Worm (Caenorhabditis elegans) whole organism, L3 larva: ENCODE data around the gene arrd-11.

Experiments used
- R02D3.7 ChIP-seq: fragments of 150-350 bp; optimal IDR thresholded peaks from 2 replicates; lab custom pipeline; 2014; ENCODE audit warnings: missing biosample characterization, missing genetic modification characterization
- ceh-28 ChIP-seq: fragments of 150-350 bp; optimal IDR thresholded peaks from 2 replicates; lab custom pipeline; 2014; ENCODE audit warnings: missing biosample characterization, missing genetic modification reagents, missing genetic modification characterization
- ceh-82 ChIP-seq: fragments of 150-350 bp; optimal IDR thresholded peaks from 2 replicates; lab custom pipeline; 2014; ENCODE audit warnings: missing biosample characterization, missing genetic modification characterization
- daf-12 ChIP-seq: fragments of 150-350 bp; optimal IDR thresholded peaks from 2 replicates; lab custom pipeline; 2014; ENCODE audit warnings: missing biosample characterization, missing genetic modification reagents, missing genetic modification characterization
- elt-2 ChIP-seq: sonication (generic microtip); optimal IDR thresholded peaks from 2 replicates; lab custom pipeline; 2016; ENCODE audit warnings: missing genetic modification reagents, mild to moderate bottlenecking, missing genetic modification characterization, missing compliant biosample characterization
- fos-1 ChIP-seq: fragments of 150-350 bp; optimal IDR thresholded peaks from 2 replicates; lab custom pipeline; 2014; ENCODE audit warnings: missing biosample characterization, missing genetic modification characterization
- lin-15B ChIP-seq: fragments of 150-350 bp; optimal IDR thresholded peaks from 2 replicates; lab custom pipeline; 2014; ENCODE audit warnings: missing biosample characterization, missing genetic modification characterization
- nhr-11 ChIP-seq: fragments of 150-350 bp; optimal IDR thresholded peaks from 2 replicates; lab custom pipeline; 2014; ENCODE audit warnings: missing biosample characterization, missing genetic modification characterization
- nhr-25 ChIP-seq: sonication (generic microtip); optimal IDR thresholded peaks from 2 replicates; lab custom pipeline; 2017; ENCODE audit warnings: missing biosample characterization, missing genetic modification characterization
- pqm-1 ChIP-seq: fragments of 150-350 bp; optimal IDR thresholded peaks from 2 replicates; lab custom pipeline; 2017; ENCODE audit warnings: missing biosample characterization, missing genetic modification characterization, inconsistent platforms
- unc-62 ChIP-seq: fragments of 150-350 bp; sonication (generic microtip); optimal IDR thresholded peaks from 4 replicates; lab custom pipeline; 2014; ENCODE audit warnings: missing biosample characterization, missing genetic modification reagents, missing genetic modification characterization

DNA sequence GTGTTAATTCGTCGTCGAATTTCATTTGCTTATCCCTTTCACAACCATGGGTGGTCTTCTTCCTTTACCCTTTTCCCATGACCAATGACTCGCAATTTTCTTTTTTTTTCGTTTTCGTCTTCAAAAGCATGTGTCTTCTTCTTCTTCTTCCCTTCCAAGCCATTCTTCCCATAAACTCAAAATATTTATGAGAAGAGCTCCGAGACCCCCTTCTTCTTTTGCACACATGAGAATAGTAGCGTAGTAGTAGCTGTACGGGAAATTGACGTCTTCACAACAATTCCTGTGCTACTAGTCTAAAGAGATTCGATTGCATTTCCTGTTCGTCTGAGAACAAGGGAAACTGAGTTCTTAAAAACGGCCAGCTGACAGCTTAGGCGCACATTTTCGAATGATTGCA lies 49.1 kb downstream of the arrd-11 start:
- TF ChIP-seq fos-1 (tag; lab: Kevin White, UChicago) (no peak), ceh-82 (tag; lab: Kevin White, UChicago) (no peak), pqm-1 (no peak), R02D3.7 (no peak), daf-12 (tag; lab: Kevin White, UChicago) (no peak), lin-15B (no peak), nhr-11 (tag; lab: Kevin White, UChicago) (no peak), nhr-25 (tag; lab: Kevin White, UChicago) (no peak), unc-62 (GFP tag; lab: Kevin White, UChicago) (no peak), elt-2 (tag; lab: Kevin White, UChicago) (no peak), ceh-28 (tag; lab: Kevin White, UChicago) (no peak)
